Fruit fly (Drosophila melanogaster): ENCODE results near the gene CG3071.

CG3071 gene

DNA sequence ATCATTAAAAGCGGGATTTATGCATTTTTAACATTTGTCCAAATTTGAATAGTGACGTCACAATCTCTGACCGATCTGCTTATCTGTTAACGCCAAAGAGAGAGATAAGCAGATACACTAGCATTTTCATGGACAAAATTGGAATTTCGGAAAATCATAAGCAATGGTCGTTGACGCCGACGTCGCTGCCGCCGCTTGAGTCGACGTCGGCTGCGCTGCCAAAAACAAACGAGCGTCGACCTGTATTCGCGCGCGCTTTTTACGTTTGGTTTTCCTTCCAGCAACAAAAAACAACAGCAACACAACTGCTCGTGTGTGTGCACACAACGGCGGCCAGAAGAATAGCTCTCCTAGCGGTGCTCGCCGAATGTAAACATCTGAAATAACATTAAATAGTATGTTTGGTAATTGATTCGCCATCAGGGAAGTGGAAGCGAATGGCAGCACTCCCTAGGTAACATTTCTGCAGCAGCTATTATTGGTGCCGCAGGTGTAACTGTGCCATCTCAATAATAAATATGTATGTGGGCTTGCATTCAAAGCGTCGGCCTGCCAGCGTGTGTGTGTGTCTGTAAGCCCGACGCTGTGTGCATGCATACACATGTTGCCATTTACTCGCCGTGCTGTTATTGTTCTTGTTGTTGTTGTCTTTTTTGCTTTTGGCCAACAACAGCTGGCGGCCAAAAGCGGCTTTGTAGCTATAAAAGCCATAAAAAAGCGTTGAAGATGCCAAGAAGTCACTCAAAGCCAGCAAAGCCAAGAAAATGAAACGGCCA, 37.8 kb downstream of the CG3071 start:
- TF ChIP-seq pan (optimal IDR thresholded peaks at IDR 0.05) (no peak), Mio (GFP tag; optimal IDR thresholded peaks at IDR 0.05) (peak; percentile 93), N (GFP tag; optimal IDR thresholded peaks at IDR 0.05) (no peak), ey (GFP tag; optimal IDR thresholded peaks at IDR 0.05) (peak; percentile 99), Hr78 (GFP tag; optimal IDR thresholded peaks at IDR 0.05) (no peak), Dif (GFP tag; optimal IDR thresholded peaks at IDR 0.05; ENCODE audit: partially characterized antibody) (no peak), rgr (GFP tag; optimal IDR thresholded peaks at IDR 0.05) (peak; percentile 99), Abd-B (GFP tag; optimal IDR thresholded peaks at IDR 0.05) (no peak), Dfd (GFP tag; optimal IDR thresholded peaks at IDR 0.05) (peak; percentile 2), Jra (GFP tag; optimal IDR thresholded peaks at IDR 0.05) (peak; percentile 98), HLH106 (tag; optimal IDR thresholded peaks at IDR 0.05) (peak; percentile 99), CG9705 (GFP tag; optimal IDR thresholded peaks at IDR 0.05) (peak; percentile 95), dsf (GFP tag; optimal IDR thresholded peaks at IDR 0.05; ENCODE audit: borderline replicate concordance) (peak; percentile 94), GATAd (GFP tag; optimal IDR thresholded peaks at IDR 0.05) (peak; percentile 90), sage (GFP tag; optimal IDR thresholded peaks at IDR 0.05) (peak; percentile 98), Hnf4 (GFP tag; optimal IDR thresholded peaks at IDR 0.05) (peak; percentile 98), h (GFP tag; optimal IDR thresholded peaks at IDR 0.05) (peak; percentile 99), CrebA (GFP tag; optimal IDR thresholded peaks at IDR 0.05; ENCODE audit: borderline replicate concordance) (peak; percentile 92), woc (GFP tag; optimal IDR thresholded peaks at IDR 0.05) (peak; percentile 96), brk (GFP tag; optimal IDR thresholded peaks at IDR 0.05) (peak; percentile 90), Myc (optimal IDR thresholded peaks at IDR 0.05) (no peak), Rel (GFP tag; optimal IDR thresholded peaks at IDR 0.05) (peak; percentile 92), Rel (tag; optimal IDR thresholded peaks at IDR 0.05) (peak; percentile 90), CG32264 (GFP tag; optimal IDR thresholded peaks at IDR 0.05) (peak; percentile 98), Hr83 (GFP tag; optimal IDR thresholded peaks at IDR 0.05; ENCODE audit: poor library complexity, severe bottlenecking) (peak; percentile 93), foxo (GFP tag; optimal IDR thresholded peaks at IDR 0.05) (peak; percentile 95 to 98), fru (GFP tag; optimal IDR thresholded peaks at IDR 0.05) (peak; percentile 99), br (GFP tag; optimal IDR thresholded peaks at IDR 0.05) (peak; percentile 99), dmrt93B (GFP tag; optimal IDR thresholded peaks at IDR 0.05) (peak; percentile 99), tai (GFP tag; optimal IDR thresholded peaks at IDR 0.05) (peak; percentile 95), sv (GFP tag; optimal IDR thresholded peaks at IDR 0.05) (peak; percentile 88), jim (GFP tag; optimal IDR thresholded peaks at IDR 0.05) (peak; percentile 7), lola (GFP tag; optimal IDR thresholded peaks at IDR 0.05) (no peak), OdsH (GFP tag; optimal IDR thresholded peaks at IDR 0.05) (peak; percentile 98), Sp1 (GFP tag; optimal IDR thresholded peaks at IDR 0.05) (peak; percentile 99), dl (GFP tag; optimal IDR thresholded peaks at IDR 0.05; ENCODE audit: insufficient read depth in 1 of 2, partially characterized antibody in 2 of 2) (peak in 1 of 2 experiments; percentile 10), usp (GFP tag; optimal IDR thresholded peaks at IDR 0.05) (no peak), psq (GFP tag; optimal IDR thresholded peaks at IDR 0.05) (peak; percentile 97), Vsx2 (GFP tag; optimal IDR thresholded peaks at IDR 0.05; ENCODE audit: partially characterized antibody) (no peak)

DNA sequence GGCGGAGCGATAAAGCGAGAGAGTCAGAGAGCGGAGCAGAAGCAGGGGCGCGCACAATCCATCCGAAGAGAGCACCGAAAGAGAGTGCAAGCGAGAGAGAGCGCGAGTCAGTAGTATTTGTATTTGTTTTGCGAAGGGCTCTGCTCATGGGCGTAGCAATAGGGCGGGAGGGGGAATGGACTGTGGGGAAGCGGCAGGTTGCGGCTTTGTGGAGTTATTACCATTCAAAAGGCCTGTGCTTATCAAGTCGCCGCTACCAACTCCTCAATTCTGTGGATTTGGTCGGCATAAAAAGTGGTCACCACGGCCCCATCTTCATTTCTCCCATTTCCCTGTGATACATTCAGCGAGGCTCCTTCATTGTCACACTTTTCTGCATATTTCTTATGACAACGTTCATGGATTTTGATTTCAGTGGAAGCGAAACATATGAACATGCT, 38.5 kb downstream of the CG3071 start:
- TF ChIP-seq Vsx2 (GFP tag; optimal IDR thresholded peaks at IDR 0.05; ENCODE audit: partially characterized antibody) (peak; percentile 83), Abd-B (GFP tag; optimal IDR thresholded peaks at IDR 0.05) (no peak), psq (GFP tag; optimal IDR thresholded peaks at IDR 0.05) (peak; percentile 54), Jra (GFP tag; optimal IDR thresholded peaks at IDR 0.05) (no peak), sv (GFP tag; optimal IDR thresholded peaks at IDR 0.05) (no peak), brk (GFP tag; optimal IDR thresholded peaks at IDR 0.05) (no peak), h (GFP tag; optimal IDR thresholded peaks at IDR 0.05) (peak; percentile 40), CG32264 (GFP tag; optimal IDR thresholded peaks at IDR 0.05) (no peak), Mio (GFP tag; optimal IDR thresholded peaks at IDR 0.05) (no peak), HLH106 (tag; optimal IDR thresholded peaks at IDR 0.05) (peak; percentile 79), OdsH (GFP tag; optimal IDR thresholded peaks at IDR 0.05) (peak; percentile 69), jim (GFP tag; optimal IDR thresholded peaks at IDR 0.05) (no peak), GATAd (GFP tag; optimal IDR thresholded peaks at IDR 0.05) (no peak), Myc (optimal IDR thresholded peaks at IDR 0.05) (no peak), ey (GFP tag; optimal IDR thresholded peaks at IDR 0.05) (peak; percentile 64), pan (optimal IDR thresholded peaks at IDR 0.05) (no peak), usp (GFP tag; optimal IDR thresholded peaks at IDR 0.05) (no peak), Hr83 (GFP tag; optimal IDR thresholded peaks at IDR 0.05; ENCODE audit: poor library complexity, severe bottlenecking) (no peak), foxo (GFP tag; optimal IDR thresholded peaks at IDR 0.05) (peak in 1 of 2 experiments; percentile 70), Dif (GFP tag; optimal IDR thresholded peaks at IDR 0.05; ENCODE audit: partially characterized antibody) (peak; percentile 95), tai (GFP tag; optimal IDR thresholded peaks at IDR 0.05) (no peak), sage (GFP tag; optimal IDR thresholded peaks at IDR 0.05) (no peak), CG9705 (GFP tag; optimal IDR thresholded peaks at IDR 0.05) (peak; percentile 57), Dfd (GFP tag; optimal IDR thresholded peaks at IDR 0.05) (no peak), Rel (GFP tag; optimal IDR thresholded peaks at IDR 0.05) (no peak), Rel (tag; optimal IDR thresholded peaks at IDR 0.05) (no peak), CrebA (GFP tag; optimal IDR thresholded peaks at IDR 0.05; ENCODE audit: borderline replicate concordance) (no peak), Hnf4 (GFP tag; optimal IDR thresholded peaks at IDR 0.05) (no peak), Hr78 (GFP tag; optimal IDR thresholded peaks at IDR 0.05) (no peak), woc (GFP tag; optimal IDR thresholded peaks at IDR 0.05) (no peak), dsf (GFP tag; optimal IDR thresholded peaks at IDR 0.05; ENCODE audit: borderline replicate concordance) (no peak), lola (GFP tag; optimal IDR thresholded peaks at IDR 0.05) (no peak), N (GFP tag; optimal IDR thresholded peaks at IDR 0.05) (no peak), dl (GFP tag; optimal IDR thresholded peaks at IDR 0.05; ENCODE audit: insufficient read depth in 1 of 2, partially characterized antibody in 2 of 2) (peak; percentile 90 to 95), fru (GFP tag; optimal IDR thresholded peaks at IDR 0.05) (peak; percentile 72), dmrt93B (GFP tag; optimal IDR thresholded peaks at IDR 0.05) (peak; percentile 70), br (GFP tag; optimal IDR thresholded peaks at IDR 0.05) (peak; percentile 9), Sp1 (GFP tag; optimal IDR thresholded peaks at IDR 0.05) (peak; percentile 67), rgr (GFP tag; optimal IDR thresholded peaks at IDR 0.05) (peak; percentile 77)
